Worm (Caenorhabditis elegans) whole organism, L1 larva: ENCODE data around the gene ZK816.1.

Experiments
- C34B4.2 ChIP-seq: sonication (generic microtip); optimal IDR thresholded peaks from 2 replicates; lab custom pipeline; 2017; ENCODE audit warnings: mild to moderate bottlenecking, missing genetic modification characterization, missing compliant biosample characterization
- F16B12.6 ChIP-seq: fragments of 150-350 bp; optimal IDR thresholded peaks from 2 replicates; lab custom pipeline; 2014; ENCODE audit warnings: missing biosample characterization, missing genetic modification characterization
- alr-1 ChIP-seq: fragments of 200-800 bp; sonication (Bioruptor generic); optimal IDR thresholded peaks from 2 replicates; lab custom pipeline; 2018; ENCODE audit warnings: borderline replicate concordance, mild to moderate bottlenecking, missing genetic modification characterization, missing compliant biosample characterization
- blmp-1 ChIP-seq: fragments of 150-350 bp; optimal IDR thresholded peaks from 2 replicates; lab custom pipeline; 2014; ENCODE audit warnings: missing biosample characterization, missing genetic modification characterization
- ceh-8 ChIP-seq: fragments of 200-800 bp; sonication (Bioruptor generic); optimal IDR thresholded peaks from 2 replicates; lab custom pipeline; 2018; ENCODE audit warnings: mild to moderate bottlenecking, missing genetic modification characterization, moderate library complexity, missing compliant biosample characterization
- ceh-82 ChIP-seq, 3 experiments: fragments of 150-350 bp in 1 of 3; sonication (generic microtip) in 2 of 3; optimal IDR thresholded peaks; 2 replicates each; lab custom pipeline; 2014 to 2017; ENCODE audit warnings: missing biosample characterization in 3 of 3, missing genetic modification characterization in 3 of 3
- ceh-88 ChIP-seq: fragments of 200-800 bp; sonication (Bioruptor generic); IDR thresholded peaks from 2 replicates; pipeline ENCODE4 v1.3.6; 2022; ENCODE audit warnings: missing genetic modification characterization, missing compliant biosample characterization
- dsc-1 ChIP-seq: sonication (generic microtip); optimal IDR thresholded peaks from 2 replicates; lab custom pipeline; 2016; ENCODE audit warnings: mild to moderate bottlenecking, missing genetic modification characterization, missing compliant biosample characterization
- efl-1 ChIP-seq, 4 experiments: fragments of 150-350 bp; optimal IDR thresholded peaks in 3 of 4; peaks in 1 of 4; 1 replicate in 1 of 4; 2 replicates in 3 of 4; lab custom pipeline; 2014; ENCODE audit warnings: missing biosample characterization in 2 of 4, missing genetic modification characterization in 2 of 4, missing genetic modification reagents in 2 of 4
- egl-13 ChIP-seq: sonication (generic microtip); optimal IDR thresholded peaks from 2 replicates; lab custom pipeline; 2016; ENCODE audit warnings: missing genotype, missing genetic modification reagents, missing genetic modification characterization, missing compliant biosample characterization
- egl-27 ChIP-seq, 2 experiments: fragments of 150-350 bp in 1 of 2; sonication (generic microtip); optimal IDR thresholded peaks; 3 replicates each; lab custom pipeline; 2017 to 2018; ENCODE audit warnings: missing biosample characterization in 2 of 2, missing genetic modification characterization in 2 of 2, missing genetic modification reagents in 2 of 2
- elt-2 ChIP-seq: sonication (generic microtip); optimal IDR thresholded peaks from 2 replicates; lab custom pipeline; 2016; ENCODE audit warnings: missing genetic modification characterization, mild to moderate bottlenecking, inconsistent platforms, missing compliant biosample characterization, missing genetic modification reagents
- ets-5 ChIP-seq: fragments of 200-800 bp; sonication (Bioruptor generic); IDR thresholded peaks from 2 replicates; pipeline ENCODE4 v1.3.6; 2022; ENCODE audit warnings: missing genetic modification characterization, missing compliant biosample characterization
- fkh-8 ChIP-seq: sonication (generic microtip); optimal IDR thresholded peaks from 2 replicates; lab custom pipeline; 2016; ENCODE audit warnings: mild to moderate bottlenecking, missing genetic modification characterization, missing compliant biosample characterization
- fos-1 ChIP-seq: fragments of 150-350 bp; optimal IDR thresholded peaks from 2 replicates; lab custom pipeline; 2014; ENCODE audit warnings: missing biosample characterization, missing genetic modification characterization
- grh-1 ChIP-seq: fragments of 200-800 bp; sonication (Bioruptor generic); IDR thresholded peaks from 2 replicates; pipeline ENCODE4 v1.3.6; 2022; ENCODE audit warnings: missing genetic modification reagents, missing genetic modification characterization, missing compliant biosample characterization
- isw-1 ChIP-seq: fragments of 200-800 bp; sonication (Bioruptor generic); IDR thresholded peaks from 2 replicates; pipeline ENCODE4 v1.3.6; 2022; ENCODE audit warnings: missing genetic modification characterization, missing compliant biosample characterization
- jun-1 ChIP-seq: fragments of 150-350 bp; optimal IDR thresholded peaks from 2 replicates; lab custom pipeline; 2014; ENCODE audit warnings: missing biosample characterization, missing genetic modification reagents, missing genetic modification characterization
- lin-14 ChIP-seq: fragments of 200-800 bp; sonication (Bioruptor generic); optimal IDR thresholded peaks from 2 replicates; lab custom pipeline; 2018; ENCODE audit warnings: mild to moderate bottlenecking, missing genetic modification characterization, moderate library complexity, missing compliant biosample characterization
- lin-15B ChIP-seq: fragments of 150-350 bp; sonication (generic microtip); optimal IDR thresholded peaks from 3 replicates; lab custom pipeline; 2014; ENCODE audit warnings: missing biosample characterization, missing genetic modification characterization
- lin-35 ChIP-seq, 2 experiments: fragments of 150-350 bp; optimal IDR thresholded peaks; 2 replicates each; lab custom pipeline; 2014; ENCODE audit warnings: missing biosample characterization in 2 of 2, missing genetic modification characterization in 2 of 2, missing genetic modification reagents in 2 of 2
- lir-3 ChIP-seq: sonication (generic microtip); optimal IDR thresholded peaks from 2 replicates; lab custom pipeline; 2016; ENCODE audit warnings: mild to moderate bottlenecking, missing genetic modification characterization, moderate library complexity, missing compliant biosample characterization; ENCODE audit not compliant: poor library complexity
- lsy-2 ChIP-seq, 2 experiments: fragments of 150-350 bp; optimal IDR thresholded peaks; 2 replicates each; lab custom pipeline; 2014; ENCODE audit warnings: missing biosample characterization in 2 of 2, missing genetic modification characterization in 2 of 2
- mdl-1 ChIP-seq, 2 experiments: fragments of 150-350 bp; optimal IDR thresholded peaks; 2 replicates each; lab custom pipeline; 2014 to 2017; ENCODE audit warnings: missing biosample characterization in 2 of 2, missing genetic modification characterization in 2 of 2, inconsistent platforms in 1 of 2
- mef-2 ChIP-seq: fragments of 150-350 bp; optimal IDR thresholded peaks from 2 replicates; lab custom pipeline; 2014; ENCODE audit warnings: missing biosample characterization, missing genetic modification characterization
- nhr-12 ChIP-seq: sonication (generic microtip); optimal IDR thresholded peaks from 2 replicates; lab custom pipeline; 2017; ENCODE audit warnings: missing biosample characterization, missing genetic modification characterization
- nhr-19 ChIP-seq: fragments of 200-800 bp; sonication (Bioruptor generic); conservative IDR thresholded peaks from 2 replicates; pipeline ENCODE4 v1.3.6; 2022; ENCODE audit warnings: missing genetic modification characterization, missing compliant biosample characterization
- nhr-237 ChIP-seq: fragments of 150-350 bp; optimal IDR thresholded peaks from 2 replicates; lab custom pipeline; 2014; ENCODE audit warnings: missing biosample characterization, missing genetic modification characterization
- nhr-47 ChIP-seq: sonication (generic microtip); optimal IDR thresholded peaks from 2 replicates; lab custom pipeline; 2016; ENCODE audit warnings: mild to moderate bottlenecking, missing genetic modification characterization, moderate library complexity, missing compliant biosample characterization
- nhr-71 ChIP-seq: sonication (generic microtip); optimal IDR thresholded peaks from 2 replicates; lab custom pipeline; 2016; ENCODE audit warnings: mild to moderate bottlenecking, missing genetic modification characterization, moderate library complexity, missing compliant biosample characterization
- nhr-77 ChIP-seq: fragments of 150-350 bp; optimal IDR thresholded peaks from 2 replicates; lab custom pipeline; 2014; ENCODE audit warnings: missing biosample characterization, missing genetic modification characterization
- nhr-85 ChIP-seq: sonication (generic microtip); peaks from one replicate; lab custom pipeline; 2016; ENCODE audit warnings: missing genetic modification characterization, inconsistent platforms, missing compliant biosample characterization
- nhr-90 ChIP-seq: sonication (generic microtip); optimal IDR thresholded peaks from 2 replicates; lab custom pipeline; 2016; ENCODE audit warnings: mild to moderate bottlenecking, missing genetic modification characterization, missing compliant biosample characterization; ENCODE audit not compliant: poor library complexity
- pag-3 ChIP-seq: sonication (generic microtip); optimal IDR thresholded peaks from 2 replicates; lab custom pipeline; 2017; ENCODE audit warnings: missing genetic modification characterization, mild to moderate bottlenecking, missing compliant biosample characterization, antibody characterized with exemption, borderline replicate concordance; ENCODE audit not compliant: insufficient read depth
- pqm-1 ChIP-seq: sonication (generic microtip); optimal IDR thresholded peaks from 3 replicates; lab custom pipeline; 2017; ENCODE audit warnings: missing biosample characterization, missing genetic modification characterization
- snpc-4 ChIP-seq: fragments of 150-350 bp; optimal IDR thresholded peaks from 2 replicates; lab custom pipeline; 2014; ENCODE audit warnings: missing biosample characterization, missing genetic modification characterization
- snu-23 ChIP-seq: sonication (generic microtip); optimal IDR thresholded peaks from 2 replicates; lab custom pipeline; 2016; ENCODE audit warnings: missing genetic modification characterization, missing compliant biosample characterization
- sptf-1 ChIP-seq: fragments of 150-350 bp; optimal IDR thresholded peaks from 2 replicates; lab custom pipeline; 2014; ENCODE audit warnings: missing biosample characterization, missing genetic modification characterization
- sup-37 ChIP-seq: fragments of 200-800 bp; sonication (Bioruptor generic); optimal IDR thresholded peaks from 2 replicates; lab custom pipeline; 2018; ENCODE audit warnings: mild to moderate bottlenecking, missing genetic modification characterization, missing compliant biosample characterization
- swsn-7 ChIP-seq: sonication (generic microtip); optimal IDR thresholded peaks from 2 replicates; lab custom pipeline; 2016; ENCODE audit warnings: missing genetic modification characterization, missing compliant biosample characterization
- unc-30 ChIP-seq: sonication (generic microtip); optimal IDR thresholded peaks from 2 replicates; lab custom pipeline; 2017; ENCODE audit warnings: missing biosample characterization, missing genetic modification characterization
- unc-86 ChIP-seq: sonication (generic microtip); optimal IDR thresholded peaks from 2 replicates; lab custom pipeline; 2016; ENCODE audit warnings: missing genetic modification characterization, missing compliant biosample characterization
- vab-15 ChIP-seq: sonication (generic microtip); optimal IDR thresholded peaks from 2 replicates; lab custom pipeline; 2017; ENCODE audit warnings: missing genotype, mild to moderate bottlenecking, missing genetic modification characterization, missing compliant biosample characterization
- xbp-1 ChIP-seq: sonication (generic microtip); optimal IDR thresholded peaks from 2 replicates; lab custom pipeline; 2016; ENCODE audit warnings: missing genetic modification characterization, missing compliant biosample characterization
- zag-1 ChIP-seq: fragments of 150-350 bp; optimal IDR thresholded peaks from 2 replicates; lab custom pipeline; 2014; ENCODE audit warnings: missing biosample characterization, missing genetic modification characterization
- zip-4 ChIP-seq: fragments of 200-800 bp; sonication (Bioruptor generic); optimal IDR thresholded peaks from 2 replicates; lab custom pipeline; 2018; ENCODE audit warnings: mild to moderate bottlenecking, missing genetic modification characterization, moderate library complexity, missing compliant biosample characterization
- ztf-11 ChIP-seq, 2 experiments: sonication (generic microtip); optimal IDR thresholded peaks; 2 replicates each; lab custom pipeline; 2016 to 2017; ENCODE audit warnings: missing genetic modification characterization in 2 of 2, missing biosample characterization in 1 of 2, missing compliant biosample characterization in 1 of 2
- ztf-4 ChIP-seq: fragments of 150-350 bp; optimal IDR thresholded peaks from 2 replicates; lab custom pipeline; 2014; ENCODE audit warnings: missing biosample characterization, missing genetic modification characterization

ZK816.1 gene

DNA sequence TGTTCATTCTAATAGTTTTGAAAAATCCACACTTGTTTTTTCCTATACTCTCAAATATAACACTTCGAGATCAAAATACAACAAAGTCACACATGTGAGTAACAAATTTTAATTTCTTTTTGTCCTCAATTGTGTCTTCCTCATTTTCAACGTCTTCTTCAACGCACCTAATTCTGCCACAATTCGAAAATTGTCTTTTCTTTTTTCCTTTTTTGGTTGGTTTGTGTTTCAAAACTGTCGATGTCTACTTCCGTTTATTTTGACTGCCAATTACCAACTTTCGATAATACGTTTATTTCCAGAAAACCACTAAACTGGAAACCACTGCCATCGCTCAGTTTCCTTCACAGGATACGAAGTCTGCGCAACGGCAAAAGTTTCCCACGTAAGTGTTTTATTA, 18.7 kb upstream of the ZK816.1 start, which contains the start of gene F11D5.1:
TSS of gene F11D5.1 (plus strand) at position 301 of the 400 bp plus-strand sequence.
- no peak for TF ChIP-seq F16B12.6 (tag; lab: Kevin White, UChicago)

- TF ChIP-seq jun-1 (tag; lab: Kevin White, UChicago) = peak; percentile 8
- TF ChIP-seq efl-1 (optimal IDR thresholded peaks at IDR 0.05; lab: Kevin White, UChicago) = no peak
- no peak for TF ChIP-seq efl-1 (GFP tag; optimal IDR thresholded peaks at IDR 0.05 in 1 of 2; lab: Kevin White, UChicago)
- no peak for TF ChIP-seq ztf-4
- TF ChIP-seq C34B4.2 (tag; lab: Kevin White, UChicago) = no peak
- peak; percentile 65 for TF ChIP-seq elt-2 (tag; lab: Kevin White, UChicago)
- TF ChIP-seq, all 84 proteins: peak for 2
Measured at ce11 chrX:3334115-3334514, 17.4 kb upstream of the ZK816.1 start.

DNA sequence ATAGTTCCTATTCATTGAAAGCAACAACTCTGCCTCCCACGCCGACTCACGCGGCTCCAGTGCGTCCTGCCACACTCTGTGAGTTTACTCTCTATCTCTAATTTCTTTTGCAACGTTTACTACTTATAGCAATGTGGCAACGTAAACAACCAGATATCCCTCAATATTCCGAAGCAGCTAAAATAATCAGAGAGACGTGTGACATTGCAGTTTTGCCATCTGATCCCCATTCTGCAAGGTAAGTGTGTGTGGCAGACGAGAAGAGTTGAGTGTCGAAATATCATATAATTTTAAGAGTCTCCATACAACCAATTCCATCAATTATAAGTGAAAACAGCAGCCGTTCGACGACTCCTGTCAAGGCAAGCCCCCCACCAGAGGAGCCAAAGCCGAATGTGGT, 11.6 kb upstream of the ZK816.1 start:
- TF ChIP-seq mdl-1 (tag; optimal IDR thresholded peaks at IDR 0.05; lab: Kevin White, UChicago) (no peak), lir-3 (tag; lab: Kevin White, UChicago) (no peak), nhr-47 (tag; lab: Kevin White, UChicago) (peak; percentile 13), egl-27 (tag; optimal IDR thresholded peaks at IDR 0.05; lab: Kevin White, UChicago) (no peak), nhr-12 (no peak), blmp-1 (no peak), isw-1 (GFP tag; lab: Robert Waterston, UW) (no peak), sup-37 (GFP tag; lab: Kevin White, UChicago) (no peak), zip-4 (GFP tag; lab: Kevin White, UChicago) (no peak), mef-2 (no peak), unc-86 (no peak), grh-1 (no peak), nhr-90 (tag; lab: Kevin White, UChicago) (no peak), dsc-1 (peak; percentile 58), pqm-1 (tag; lab: Kevin White, UChicago) (no peak), pag-3 (tag; lab: Kevin White, UChicago) (no peak), lin-15B (no peak), ztf-11 (tag; optimal IDR thresholded peaks at IDR 0.05; lab: Kevin White, UChicago) (no peak), snpc-4 (tag; lab: Kevin White, UChicago) (no peak), nhr-19 (no peak), elt-2 (tag; lab: Kevin White, UChicago) (no peak), zag-1 (tag; lab: Kevin White, UChicago) (no peak), vab-15 (tag; lab: Kevin White, UChicago) (no peak), egl-13 (tag; lab: Kevin White, UChicago) (peak; percentile 59), lsy-2 (tag; optimal IDR thresholded peaks at IDR 0.05; lab: Kevin White, UChicago) (peak in 1 of 2 experiments; percentile 5), ets-5 (no peak), nhr-77 (tag; lab: Kevin White, UChicago) (no peak), ceh-82 (tag; optimal IDR thresholded peaks at IDR 0.05; lab: Kevin White, UChicago) (no peak), nhr-85 (tag; lab: Kevin White, UChicago) (no peak), fos-1 (no peak), snu-23 (GFP tag; lab: Kevin White, UChicago) (no peak), ceh-88 (no peak), fkh-8 (tag; lab: Kevin White, UChicago) (peak; percentile 83), ceh-8 (GFP tag; lab: Kevin White, UChicago) (no peak), sptf-1 (tag; lab: Kevin White, UChicago) (no peak), alr-1 (no peak), nhr-71 (tag; lab: Kevin White, UChicago) (peak; percentile 33), unc-30 (no peak), lin-35 (GFP tag; optimal IDR thresholded peaks at IDR 0.05; lab: Kevin White, UChicago) (no peak), lin-14 (peak; percentile 40), xbp-1 (tag; lab: Kevin White, UChicago) (no peak), swsn-7 (tag; lab: Kevin White, UChicago) (no peak), nhr-237 (tag; lab: Kevin White, UChicago) (no peak)
